Worm (Caenorhabditis elegans): ENCODE results near the gene F09E10.6.

DNA sequence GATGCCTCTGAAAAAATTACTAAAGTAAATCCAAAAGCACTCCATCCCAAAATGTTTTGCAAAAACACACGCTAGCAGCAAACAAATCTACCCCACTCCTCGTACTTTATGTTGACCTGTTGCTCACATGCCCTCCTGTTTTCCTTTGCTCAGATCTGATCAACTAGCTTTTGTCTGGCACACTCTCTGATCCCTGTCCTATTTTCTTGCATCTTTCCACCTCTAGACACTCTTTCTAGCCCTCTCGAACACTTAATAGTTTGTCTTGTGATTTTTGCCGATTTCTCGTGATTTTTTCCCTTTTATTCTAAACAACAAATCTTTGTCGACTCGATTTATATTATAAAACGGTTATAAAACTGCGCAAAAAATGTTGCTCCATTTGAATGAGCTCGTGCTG is 38.7 kb upstream of the F09E10.6 start, which contains the start of gene K06A9.2:
- TF ChIP-seq elt-2 (tag; optimal IDR thresholded peaks at IDR 0.05) (no peak), nhr-77 (tag; optimal IDR thresholded peaks at IDR 0.05) (peak; percentile 41), lsy-2 (tag; optimal IDR thresholded peaks at IDR 0.05) (peak; percentile 47 to 48), lir-3 (tag; optimal IDR thresholded peaks at IDR 0.05; ENCODE audit: poor library complexity) (no peak), hlh-4 (tag; optimal IDR thresholded peaks at IDR 0.05) (no peak), vab-15 (tag; optimal IDR thresholded peaks at IDR 0.05) (no peak), nhr-90 (tag; optimal IDR thresholded peaks at IDR 0.05; ENCODE audit: poor library complexity) (no peak)
